Worm (Caenorhabditis elegans) whole organism, L1 larva: ENCODE data around the gene F35A5.1.

Experiments used
- C04F5.9 ChIP-seq: sonication (generic microtip); optimal IDR thresholded peaks from 2 replicates; lab custom pipeline; 2016; ENCODE audit warnings: missing genetic modification characterization, missing compliant biosample characterization
- C16A3.4 ChIP-seq: fragments of 150-350 bp; optimal IDR thresholded peaks from 2 replicates; lab custom pipeline; 2014; ENCODE audit warnings: missing biosample characterization, missing genetic modification characterization
- F16B12.6 ChIP-seq: fragments of 150-350 bp; optimal IDR thresholded peaks from 2 replicates; lab custom pipeline; 2014; ENCODE audit warnings: missing biosample characterization, missing genetic modification characterization
- Y116A8C.19 ChIP-seq: sonication (generic microtip); optimal IDR thresholded peaks from 2 replicates; lab custom pipeline; 2016; ENCODE audit warnings: missing compliant biosample characterization, missing genetic modification characterization, borderline replicate concordance
- alr-1 ChIP-seq: fragments of 200-800 bp; sonication (Bioruptor generic); optimal IDR thresholded peaks from 2 replicates; lab custom pipeline; 2018; ENCODE audit warnings: borderline replicate concordance, mild to moderate bottlenecking, missing genetic modification characterization, missing compliant biosample characterization
- aly-2 ChIP-seq: fragments of 150-350 bp; optimal IDR thresholded peaks from 2 replicates; lab custom pipeline; 2014; ENCODE audit warnings: missing biosample characterization, missing genetic modification characterization
- ama-1 ChIP-seq: fragments of 150-350 bp; optimal IDR thresholded peaks from 2 replicates; lab custom pipeline; 2014
- blmp-1 ChIP-seq: fragments of 150-350 bp; optimal IDR thresholded peaks from 2 replicates; lab custom pipeline; 2014; ENCODE audit warnings: missing biosample characterization, missing genetic modification characterization
- ceh-63 ChIP-seq: fragments of 200-800 bp; sonication (Bioruptor generic); optimal IDR thresholded peaks from 2 replicates; lab custom pipeline; 2018; ENCODE audit warnings: mild to moderate bottlenecking, missing genetic modification characterization, missing compliant biosample characterization
- ceh-8 ChIP-seq: fragments of 200-800 bp; sonication (Bioruptor generic); optimal IDR thresholded peaks from 2 replicates; lab custom pipeline; 2018; ENCODE audit warnings: mild to moderate bottlenecking, missing genetic modification characterization, moderate library complexity, missing compliant biosample characterization
- ceh-88 ChIP-seq: fragments of 200-800 bp; sonication (Bioruptor generic); IDR thresholded peaks from 2 replicates; pipeline ENCODE4 v1.3.6; 2022; ENCODE audit warnings: missing genetic modification characterization, missing compliant biosample characterization
- dsc-1 ChIP-seq: sonication (generic microtip); optimal IDR thresholded peaks from 2 replicates; lab custom pipeline; 2016; ENCODE audit warnings: mild to moderate bottlenecking, missing genetic modification characterization, missing compliant biosample characterization
- efl-1 ChIP-seq, 4 experiments: fragments of 150-350 bp; optimal IDR thresholded peaks in 3 of 4; peaks in 1 of 4; 1 replicate in 1 of 4; 2 replicates in 3 of 4; lab custom pipeline; 2014; ENCODE audit warnings: missing biosample characterization in 2 of 4, missing genetic modification characterization in 2 of 4, missing genetic modification reagents in 2 of 4
- egl-13 ChIP-seq: sonication (generic microtip); optimal IDR thresholded peaks from 2 replicates; lab custom pipeline; 2016; ENCODE audit warnings: missing genotype, missing genetic modification reagents, missing genetic modification characterization, missing compliant biosample characterization
- egl-27 ChIP-seq, 2 experiments: fragments of 150-350 bp in 1 of 2; sonication (generic microtip); optimal IDR thresholded peaks; 3 replicates each; lab custom pipeline; 2017 to 2018; ENCODE audit warnings: missing biosample characterization in 2 of 2, missing genetic modification characterization in 2 of 2, missing genetic modification reagents in 2 of 2
- fkh-8 ChIP-seq: sonication (generic microtip); optimal IDR thresholded peaks from 2 replicates; lab custom pipeline; 2016; ENCODE audit warnings: mild to moderate bottlenecking, missing genetic modification characterization, missing compliant biosample characterization
- fos-1 ChIP-seq: fragments of 150-350 bp; optimal IDR thresholded peaks from 2 replicates; lab custom pipeline; 2014; ENCODE audit warnings: missing biosample characterization, missing genetic modification characterization
- hpl-2 ChIP-seq: fragments of 150-350 bp; optimal IDR thresholded peaks from 2 replicates; lab custom pipeline; 2014; ENCODE audit warnings: missing biosample characterization, missing genetic modification reagents, missing genetic modification characterization
- lin-14 ChIP-seq: fragments of 200-800 bp; sonication (Bioruptor generic); optimal IDR thresholded peaks from 2 replicates; lab custom pipeline; 2018; ENCODE audit warnings: mild to moderate bottlenecking, missing genetic modification characterization, moderate library complexity, missing compliant biosample characterization
- lin-15B ChIP-seq: fragments of 150-350 bp; sonication (generic microtip); optimal IDR thresholded peaks from 3 replicates; lab custom pipeline; 2014; ENCODE audit warnings: missing biosample characterization, missing genetic modification characterization
- lin-35 ChIP-seq, 2 experiments: fragments of 150-350 bp; optimal IDR thresholded peaks; 2 replicates each; lab custom pipeline; 2014; ENCODE audit warnings: missing biosample characterization in 2 of 2, missing genetic modification characterization in 2 of 2, missing genetic modification reagents in 2 of 2
- mep-1 ChIP-seq: fragments of 150-350 bp; optimal IDR thresholded peaks from 2 replicates; lab custom pipeline; 2014; ENCODE audit warnings: missing biosample characterization, missing genetic modification characterization
- nhr-12 ChIP-seq: sonication (generic microtip); optimal IDR thresholded peaks from 2 replicates; lab custom pipeline; 2017; ENCODE audit warnings: missing biosample characterization, missing genetic modification characterization
- nhr-19 ChIP-seq: fragments of 200-800 bp; sonication (Bioruptor generic); conservative IDR thresholded peaks from 2 replicates; pipeline ENCODE4 v1.3.6; 2022; ENCODE audit warnings: missing genetic modification characterization, missing compliant biosample characterization
- nhr-20 ChIP-seq: sonication (generic microtip); optimal IDR thresholded peaks from 2 replicates; lab custom pipeline; 2016; ENCODE audit warnings: mild to moderate bottlenecking, missing genetic modification characterization, missing compliant biosample characterization
- nhr-71 ChIP-seq: sonication (generic microtip); optimal IDR thresholded peaks from 2 replicates; lab custom pipeline; 2016; ENCODE audit warnings: mild to moderate bottlenecking, missing genetic modification characterization, moderate library complexity, missing compliant biosample characterization
- nhr-77 ChIP-seq: fragments of 150-350 bp; optimal IDR thresholded peaks from 2 replicates; lab custom pipeline; 2014; ENCODE audit warnings: missing biosample characterization, missing genetic modification characterization
- nhr-84 ChIP-seq: sonication (generic microtip); optimal IDR thresholded peaks from 2 replicates; lab custom pipeline; 2017; ENCODE audit warnings: missing biosample characterization, missing genetic modification characterization
- nhr-85 ChIP-seq: sonication (generic microtip); peaks from one replicate; lab custom pipeline; 2016; ENCODE audit warnings: missing genetic modification characterization, inconsistent platforms, missing compliant biosample characterization
- pax-3 ChIP-seq: fragments of 200-800 bp; sonication (Bioruptor generic); optimal IDR thresholded peaks from 2 replicates; lab custom pipeline; 2018; ENCODE audit warnings: mild to moderate bottlenecking, missing genetic modification characterization, moderate library complexity, missing compliant biosample characterization
- rnt-1 ChIP-seq: sonication (generic microtip); optimal IDR thresholded peaks from 2 replicates; lab custom pipeline; 2016; ENCODE audit warnings: mild to moderate bottlenecking, missing genetic modification characterization, moderate library complexity, missing compliant biosample characterization
- skn-1 ChIP-seq: fragments of 150-350 bp; optimal IDR thresholded peaks from 2 replicates; lab custom pipeline; 2014; ENCODE audit warnings: missing biosample characterization, missing genetic modification characterization
- snpc-4 ChIP-seq: fragments of 150-350 bp; optimal IDR thresholded peaks from 2 replicates; lab custom pipeline; 2014; ENCODE audit warnings: missing biosample characterization, missing genetic modification characterization
- snu-23 ChIP-seq: sonication (generic microtip); optimal IDR thresholded peaks from 2 replicates; lab custom pipeline; 2016; ENCODE audit warnings: missing genetic modification characterization, missing compliant biosample characterization
- sox-4 ChIP-seq: sonication (generic microtip); optimal IDR thresholded peaks from 2 replicates; lab custom pipeline; 2016; ENCODE audit warnings: missing genetic modification characterization, missing compliant biosample characterization
- sup-37 ChIP-seq: fragments of 200-800 bp; sonication (Bioruptor generic); optimal IDR thresholded peaks from 2 replicates; lab custom pipeline; 2018; ENCODE audit warnings: mild to moderate bottlenecking, missing genetic modification characterization, missing compliant biosample characterization
- swsn-7 ChIP-seq: sonication (generic microtip); optimal IDR thresholded peaks from 2 replicates; lab custom pipeline; 2016; ENCODE audit warnings: missing genetic modification characterization, missing compliant biosample characterization
- tbx-2 ChIP-seq: sonication (generic microtip); optimal IDR thresholded peaks from 2 replicates; lab custom pipeline; 2016; ENCODE audit warnings: missing genetic modification characterization, missing compliant biosample characterization
- unc-30 ChIP-seq: sonication (generic microtip); optimal IDR thresholded peaks from 2 replicates; lab custom pipeline; 2017; ENCODE audit warnings: missing biosample characterization, missing genetic modification characterization
- unc-62 ChIP-seq: fragments of 150-350 bp; optimal IDR thresholded peaks from 2 replicates; lab custom pipeline; 2014; ENCODE audit warnings: missing biosample characterization, missing genetic modification reagents, missing genetic modification characterization
- vab-15 ChIP-seq: sonication (generic microtip); optimal IDR thresholded peaks from 2 replicates; lab custom pipeline; 2017; ENCODE audit warnings: missing genotype, mild to moderate bottlenecking, missing genetic modification characterization, missing compliant biosample characterization
- xbp-1 ChIP-seq: sonication (generic microtip); optimal IDR thresholded peaks from 2 replicates; lab custom pipeline; 2016; ENCODE audit warnings: missing genetic modification characterization, missing compliant biosample characterization
- zip-4 ChIP-seq: fragments of 200-800 bp; sonication (Bioruptor generic); optimal IDR thresholded peaks from 2 replicates; lab custom pipeline; 2018; ENCODE audit warnings: mild to moderate bottlenecking, missing genetic modification characterization, moderate library complexity, missing compliant biosample characterization

The F35A5.1 gene

DNA sequence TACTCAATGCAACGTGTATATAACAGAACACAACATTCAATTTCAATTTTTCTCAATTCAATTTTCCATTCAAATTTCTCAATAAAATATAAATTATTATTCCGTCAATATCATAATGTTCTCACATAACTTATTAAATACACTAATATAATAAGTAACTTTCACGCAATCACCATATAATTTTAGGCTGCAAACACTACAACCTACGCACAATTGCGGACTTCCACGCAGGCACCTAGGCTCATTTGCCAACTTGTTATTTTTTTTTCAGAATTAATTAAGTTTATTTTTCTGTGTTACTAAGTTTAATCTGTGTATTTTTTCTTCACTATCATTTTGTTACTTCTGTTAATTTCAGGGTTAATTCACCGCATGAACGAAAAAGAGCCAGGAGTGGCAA is 34.9 kb upstream of the F35A5.1 start, which contains the start of gene F47B7.2 (continued):
- TF ChIP-seq snpc-4 (tag; lab: Kevin White, UChicago) (peak; percentile 13), sox-4 (tag; lab: Kevin White, UChicago) (no peak), F16B12.6 (tag; lab: Kevin White, UChicago) (peak; percentile 87), xbp-1 (peak; percentile 54), mep-1 (peak; percentile 69), egl-13 (tag; lab: Kevin White, UChicago) (no peak), pax-3 (no peak), nhr-20 (peak; percentile 31), C16A3.4 (peak; percentile 25), snu-23 (GFP tag; lab: Kevin White, UChicago) (peak; percentile 57), vab-15 (no peak), nhr-84 (no peak), dsc-1 (tag; lab: Kevin White, UChicago) (peak; percentile 39), skn-1 (tag; lab: Kevin White, UChicago) (no peak), C04F5.9 (tag; lab: Kevin White, UChicago) (no peak), ama-1 (lab: Kevin White, UChicago) (no peak), unc-30 (tag; lab: Kevin White, UChicago) (no peak), lin-15B (no peak), lin-35 (GFP tag; optimal IDR thresholded peaks at IDR 0.05; lab: Kevin White, UChicago) (peak in 1 of 2 experiments; percentile 35), tbx-2 (tag; lab: Kevin White, UChicago) (peak; percentile 32), nhr-19 (GFP tag; lab: Robert Waterston, UW) (no peak), ceh-88 (GFP tag; lab: Robert Waterston, UW) (no peak), swsn-7 (tag; lab: Kevin White, UChicago) (peak; percentile 33), zip-4 (GFP tag; lab: Kevin White, UChicago) (no peak), unc-62 (GFP tag; lab: Kevin White, UChicago) (no peak), alr-1 (tag; lab: Kevin White, UChicago) (no peak)
- TF ChIP-seq, all 84 proteins: peak for 21

DNA sequence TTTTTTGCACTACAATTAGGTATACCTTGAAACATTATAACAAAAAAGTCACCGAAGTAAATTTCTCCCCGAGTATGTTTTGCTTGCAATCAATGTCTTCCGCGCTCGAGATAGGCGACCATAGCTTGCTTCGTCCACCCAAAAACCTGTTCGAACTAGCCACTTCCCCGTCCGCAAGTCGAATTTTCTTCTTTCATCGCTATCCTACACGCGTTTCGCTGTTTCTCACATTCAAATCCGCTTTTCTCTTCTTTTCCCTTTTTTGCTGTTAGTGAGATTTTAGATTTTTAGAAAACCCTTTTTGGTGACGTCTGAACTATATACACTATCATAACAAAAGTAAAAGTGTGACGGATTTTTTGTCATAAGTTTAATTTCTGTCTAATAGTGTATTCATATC is 34.0 kb upstream of the F35A5.1 start:
- TF ChIP-seq lin-14 (GFP tag; lab: Kevin White, UChicago) (peak; percentile 18), nhr-12 (tag; lab: Kevin White, UChicago) (no peak), lin-35 (GFP tag; optimal IDR thresholded peaks at IDR 0.05; lab: Kevin White, UChicago) (no peak), efl-1 (optimal IDR thresholded peaks at IDR 0.05; lab: Kevin White, UChicago) (no peak), efl-1 (GFP tag; optimal IDR thresholded peaks at IDR 0.05 in 1 of 2; lab: Kevin White, UChicago) (peak in 1 of 2 experiments; percentile 83), blmp-1 (tag; lab: Kevin White, UChicago) (peak; percentile 95)

DNA sequence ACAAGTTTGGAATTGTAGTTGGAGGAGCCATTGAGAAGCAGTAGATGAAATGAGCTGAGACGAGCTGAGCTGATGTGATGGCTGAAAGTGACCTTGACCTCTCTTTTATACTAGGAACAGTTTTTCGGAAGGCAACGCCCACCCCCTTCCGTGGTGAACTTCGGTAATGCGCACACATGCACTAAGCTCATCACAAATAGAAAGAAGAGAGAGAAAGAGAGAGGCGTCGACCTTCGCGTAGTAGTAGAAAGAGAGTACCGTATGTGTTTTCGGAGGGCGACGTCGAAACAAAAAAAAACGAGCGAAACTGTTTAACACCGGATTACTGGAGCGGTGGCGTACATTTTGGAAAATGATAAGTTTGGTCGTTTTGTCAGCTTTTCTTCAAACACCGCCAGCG is 26.2 kb upstream of the F35A5.1 start, which contains the start of gene marg-1:
TSS of gene marg-1 (minus strand) at position 101 of the 400 bp plus-strand sequence.
- TF ChIP-seq lin-14 (GFP tag; lab: Kevin White, UChicago) (peak; percentile 3), egl-27 (tag; optimal IDR thresholded peaks at IDR 0.05; lab: Kevin White, UChicago) (no peak)
- TF ChIP-seq, all 84 proteins: peak for 1

DNA sequence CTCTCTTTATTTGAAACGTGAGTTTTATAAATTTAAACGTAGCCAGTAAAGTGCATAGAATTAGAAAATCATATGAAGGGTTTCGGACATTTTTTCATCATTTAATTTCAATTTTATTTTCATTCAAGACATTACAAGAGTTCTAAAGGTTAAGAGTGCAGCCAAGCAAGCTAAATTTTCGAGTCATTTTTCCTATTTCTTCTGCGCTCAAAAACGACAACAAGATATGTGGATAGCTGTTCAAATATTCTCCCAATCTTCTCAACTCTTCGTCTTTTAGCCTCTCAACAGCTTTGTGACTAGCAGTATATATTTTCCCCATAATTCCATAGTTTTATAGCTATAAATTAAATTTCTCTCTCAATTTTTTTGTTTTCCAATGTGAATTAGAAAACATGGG is 23.6 kb upstream of the F35A5.1 start:
- no peak for TF ChIP-seq unc-30 (tag; lab: Kevin White, UChicago)
- TF ChIP-seq aly-2 (tag; lab: Kevin White, UChicago) = no peak
- TF ChIP-seq sup-37 (GFP tag; lab: Kevin White, UChicago) = no peak
- TF ChIP-seq dsc-1 (tag; lab: Kevin White, UChicago) = no peak
- TF ChIP-seq unc-62 (GFP tag; lab: Kevin White, UChicago) = no peak

DNA sequence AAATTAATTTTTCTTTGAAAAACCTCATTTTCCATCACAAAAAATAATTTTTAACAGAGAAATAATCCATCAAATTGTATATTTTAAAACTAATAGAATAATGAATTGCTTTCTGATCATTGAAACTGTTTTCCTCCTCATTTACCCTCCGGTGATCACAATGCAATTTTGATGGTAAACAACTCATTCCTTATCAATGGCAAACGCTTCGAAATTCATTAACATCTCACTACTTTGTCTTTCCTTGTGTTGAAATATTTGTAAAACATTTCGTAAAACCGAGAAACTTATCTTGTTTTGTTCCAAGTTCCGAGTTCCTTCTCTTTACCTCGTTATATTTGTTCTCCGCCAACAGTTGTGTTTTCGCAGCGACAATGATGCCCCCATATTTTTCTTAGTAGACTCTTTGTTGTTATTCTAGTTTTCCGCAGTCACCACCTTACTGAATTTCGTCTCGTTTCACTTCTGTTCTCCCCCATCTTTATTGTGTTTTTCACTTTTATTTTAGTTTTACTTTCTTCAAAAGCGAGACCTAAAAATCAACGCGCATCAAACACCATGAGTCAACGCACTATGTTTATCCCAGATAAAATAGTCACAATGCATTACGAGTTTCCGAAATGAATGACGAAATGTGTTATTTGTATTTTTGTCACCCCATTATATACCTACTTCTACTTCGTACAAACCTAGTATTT is 22.0 kb upstream of the F35A5.1 start:
- no peak for TF ChIP-seq Y116A8C.19
- TF ChIP-seq rnt-1 = no peak
- TF ChIP-seq ceh-63 (GFP tag; lab: Kevin White, UChicago) = no peak
- TF ChIP-seq zip-4 (GFP tag; lab: Kevin White, UChicago) = no peak
- TF ChIP-seq nhr-20 = no peak
- TF ChIP-seq xbp-1 = no peak
- no peak for TF ChIP-seq fos-1 (tag; lab: Kevin White, UChicago)
- no peak for TF ChIP-seq hpl-2 (GFP tag; lab: Kevin White, UChicago)
- TF ChIP-seq nhr-85 = peak; percentile 84
- TF ChIP-seq nhr-77 (tag; lab: Kevin White, UChicago) = no peak
- no peak for TF ChIP-seq C04F5.9 (tag; lab: Kevin White, UChicago)
- no peak for TF ChIP-seq egl-13 (tag; lab: Kevin White, UChicago)
- no peak for TF ChIP-seq fkh-8 (tag; lab: Kevin White, UChicago)
- no peak for TF ChIP-seq nhr-71
- no peak for TF ChIP-seq nhr-84
- no peak for TF ChIP-seq ceh-8 (GFP tag; lab: Kevin White, UChicago)
- peak; percentile 81 for TF ChIP-seq blmp-1 (tag; lab: Kevin White, UChicago)
- no peak for TF ChIP-seq lin-15B
